Worm (Caenorhabditis elegans) whole organism, dauer: ENCODE data around the gene ltah-1.1.
"Not testable (repeated sequence)": the region's sequence is repeated elsewhere in the genome, so short reads cannot be mapped to it uniquely, and the experiment has no call there.

ENCODE experiments used
- unc-62 ChIP-seq: sonication (generic microtip); optimal IDR thresholded peaks from 2 replicates; lab custom pipeline; 2017; ENCODE audit warnings: missing biosample characterization, missing genetic modification reagents, missing genetic modification characterization

ltah-1.1 gene

DNA sequence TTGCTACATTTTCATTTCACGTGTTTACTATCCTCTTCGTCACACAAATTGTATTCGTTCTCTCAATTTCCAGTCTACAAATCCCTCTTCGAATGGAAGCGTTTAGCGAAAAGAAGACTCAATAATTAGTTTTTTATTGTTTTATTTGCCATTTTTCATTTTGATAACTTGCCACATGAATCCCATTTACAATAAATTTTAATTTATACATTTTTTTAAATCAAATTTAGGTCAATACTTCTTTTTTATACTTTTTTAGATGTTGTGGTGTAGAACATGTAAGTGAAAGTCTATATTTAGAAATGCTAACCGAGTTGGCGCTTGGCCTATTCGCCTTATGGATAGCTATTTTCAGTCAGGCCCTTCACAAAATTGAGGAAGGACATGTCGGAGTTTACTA lies 8.2 kb downstream of the ltah-1.1 start, which contains the start of gene erl-1:
Gene erl-1 (plus strand): TSS at position 301 of the 400 bp plus-strand sequence.
- TF ChIP-seq unc-62 = no peak

DNA sequence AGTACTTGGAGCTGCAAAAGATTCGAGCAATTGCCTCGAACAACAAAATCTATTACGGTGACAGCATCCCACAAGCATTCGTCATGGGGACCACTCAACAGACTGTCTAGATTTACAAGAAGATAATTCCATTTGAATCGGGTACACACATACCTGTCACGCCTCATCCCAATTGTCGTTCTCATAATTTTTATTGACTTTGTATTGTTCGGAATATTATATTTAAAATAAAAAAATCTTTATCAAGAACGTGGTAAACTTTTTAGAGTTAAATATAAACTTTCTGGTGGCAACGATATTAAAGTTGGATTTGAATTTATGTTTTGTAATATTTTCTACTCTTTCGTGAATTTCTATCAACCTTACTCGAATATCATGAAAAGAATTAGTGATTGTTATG lies 9.7 kb downstream of the ltah-1.1 start, which contains the start of gene C42C1.9:
Gene C42C1.9 (plus strand): TSS at position 301 of the 400 bp plus-strand sequence.
- TF ChIP-seq unc-62 = no peak

DNA sequence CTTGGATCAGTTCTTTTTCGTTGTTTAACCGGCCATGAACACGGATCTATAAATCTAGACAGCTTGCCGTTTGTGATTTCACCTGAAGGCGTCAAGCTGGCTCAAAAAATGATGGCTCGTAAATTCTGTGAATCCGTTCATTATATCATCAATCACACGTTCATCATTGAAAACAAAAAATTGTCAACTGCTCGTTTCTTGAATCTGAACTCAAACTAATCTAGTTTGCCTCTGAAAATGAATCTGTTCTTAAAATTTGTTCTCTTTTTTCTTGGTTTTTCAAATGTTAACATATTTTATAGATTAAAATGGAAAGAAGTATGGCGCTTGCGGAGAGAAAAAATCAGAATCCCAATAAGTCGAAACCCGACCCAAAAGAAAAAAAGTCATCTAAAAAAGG lies 11.3 kb downstream of the ltah-1.1 start, which contains the start of gene C42C1.8:
Gene C42C1.8 (plus strand): TSS at position 301 of the 400 bp plus-strand sequence.
- TF ChIP-seq unc-62 = no peak

DNA sequence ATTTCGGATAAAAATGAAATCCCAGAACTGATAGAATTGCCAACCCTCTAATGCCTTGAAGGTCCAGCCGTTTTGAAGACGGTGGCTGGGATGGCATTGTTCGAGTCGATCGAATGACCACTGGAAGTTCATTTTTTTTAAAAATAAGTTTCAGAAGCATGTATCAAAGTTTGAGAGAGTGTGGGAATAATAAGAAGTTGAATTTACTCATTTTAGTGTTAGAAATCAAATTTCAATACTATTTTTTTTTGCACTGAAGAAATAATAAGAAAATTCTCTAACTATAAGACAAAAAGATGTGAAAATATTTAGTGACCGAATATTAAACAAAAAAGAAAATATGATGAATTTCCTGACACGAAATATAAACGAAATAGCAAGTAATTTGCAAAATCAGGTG lies 21.7 kb downstream of the ltah-1.1 start, which contains the start of gene oac-59:
Gene oac-59 (minus strand): TSS at position 101 of the 400 bp plus-strand sequence.
- TF ChIP-seq unc-62 = no peak

DNA sequence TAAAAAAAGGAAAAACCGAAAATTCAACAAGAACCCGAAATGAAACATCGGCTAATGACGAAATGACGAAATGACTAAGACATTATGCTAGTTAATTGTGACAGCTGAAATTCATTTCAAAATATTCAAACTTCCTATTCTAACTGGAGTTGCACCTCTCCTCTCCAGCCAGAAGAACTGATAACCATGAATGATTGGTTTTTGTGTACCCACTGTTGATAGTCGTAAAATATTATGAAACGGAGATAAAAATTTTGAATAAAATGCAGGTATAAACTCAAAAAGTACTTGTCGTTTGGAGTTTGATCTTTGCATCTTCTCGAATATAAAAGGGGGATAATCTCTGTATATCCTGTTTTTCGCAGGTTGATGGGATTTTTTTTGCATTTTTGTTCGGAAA lies 23.5 kb downstream of the ltah-1.1 start:
- no peak for TF ChIP-seq unc-62

DNA sequence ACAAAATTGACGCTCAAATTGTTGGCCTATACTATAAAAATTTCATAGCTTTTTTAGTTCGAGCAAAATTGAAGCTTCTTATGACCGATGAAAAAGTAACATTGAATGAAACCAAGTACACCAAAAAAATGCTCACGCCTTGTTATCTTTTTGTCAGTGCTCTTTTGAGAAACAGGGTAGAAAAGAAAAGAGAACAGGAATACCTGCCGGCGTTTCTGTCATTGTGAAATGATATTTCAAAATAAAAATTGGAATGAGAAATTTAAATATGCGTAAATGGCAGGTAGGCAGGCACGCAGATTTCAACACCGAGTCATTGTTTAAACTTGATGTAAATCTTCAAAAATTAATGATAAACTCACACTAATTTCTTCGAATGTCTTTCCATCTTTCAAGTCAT lies 25.3 kb downstream of the ltah-1.1 start:
- TF ChIP-seq unc-62 = no peak

ce11 chrIV:12305956-12306355 lies 26.5 kb downstream of the ltah-1.1 start:
- no peak for TF ChIP-seq unc-62

- no peak for TF ChIP-seq unc-62
These were observed 28.3 kb downstream of the ltah-1.1 start, which contains the start of gene oac-57 for ce11 chrIV:12307720-12308119. Gene oac-57 (minus strand): TSS chrIV:12307820.

DNA sequence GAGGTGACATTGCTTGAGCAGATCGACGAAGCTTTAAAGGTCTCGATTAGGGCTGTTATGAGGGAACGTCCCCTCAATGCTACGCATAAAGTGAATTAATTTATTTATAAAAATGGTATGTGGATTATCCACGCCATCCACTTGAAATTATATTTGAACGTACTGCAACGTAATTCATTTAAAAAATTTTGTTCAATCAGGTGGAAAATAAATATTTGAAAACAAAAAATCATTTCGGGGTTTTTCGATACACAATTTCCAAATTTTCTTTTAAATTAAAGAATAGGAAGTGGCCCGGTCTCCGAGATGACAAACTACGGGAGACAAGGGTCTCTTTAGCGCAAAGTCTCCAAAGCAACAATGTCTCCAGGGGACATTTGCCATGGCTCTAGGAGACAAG lies 32.2 kb downstream of the ltah-1.1 start, which contains the start of gene oac-58:
Gene oac-58 (minus strand): TSS at position 101 of the 400 bp plus-strand sequence.
- no peak for TF ChIP-seq unc-62

DNA sequence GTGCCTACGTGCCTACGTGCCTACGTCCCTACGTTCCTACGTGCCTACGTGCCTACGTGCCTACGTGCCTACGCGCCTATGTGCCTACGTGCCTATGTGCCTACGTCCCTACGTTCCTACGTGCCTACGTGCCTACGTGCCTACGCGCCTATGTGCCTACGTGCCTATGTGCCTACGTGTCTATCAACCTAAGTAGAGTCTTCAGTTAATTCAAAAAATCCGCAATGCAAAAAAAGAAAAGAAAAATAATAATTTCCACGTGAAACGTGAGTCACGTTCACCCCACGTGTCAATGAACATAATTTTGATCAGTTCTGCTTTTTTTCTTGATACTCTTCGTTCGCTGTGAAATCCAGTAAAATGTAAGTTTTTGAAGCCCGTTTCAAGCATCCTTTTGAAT lies 47.5 kb downstream of the ltah-1.1 start, which contains the start of gene F19B6.3:
Gene F19B6.3 (plus strand): TSS at position 301 of the 400 bp plus-strand sequence.
- not testable (repeated sequence) for TF ChIP-seq unc-62

DNA sequence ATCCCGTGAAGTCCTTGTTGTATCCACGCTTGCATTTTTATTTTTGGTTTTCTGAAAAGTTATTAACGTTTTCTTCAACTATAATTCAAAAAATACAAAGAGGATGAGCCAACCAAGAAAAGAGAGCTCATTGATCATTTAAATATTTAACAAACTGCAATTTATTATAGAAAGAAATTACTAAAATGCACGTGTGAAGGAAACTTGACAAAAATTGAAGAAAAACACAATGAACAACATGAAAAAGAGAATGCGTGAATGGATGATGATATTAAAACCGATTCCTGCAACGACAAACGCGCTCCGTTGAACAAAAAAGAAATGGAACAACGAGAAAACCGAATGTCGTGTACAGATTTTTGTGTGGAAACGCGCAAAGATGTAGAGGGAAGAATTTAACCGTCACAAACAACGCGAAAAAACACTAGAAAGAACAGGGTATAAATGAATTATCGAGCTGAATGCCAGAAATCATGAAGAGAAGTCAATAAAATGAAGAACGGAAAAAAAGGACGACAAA lies 51.5 kb downstream of the ltah-1.1 start, which contains the start of gene ufd-1:
Gene ufd-1 (minus strand): TSS at position 51 of the 520 bp plus-strand sequence.
- TF ChIP-seq unc-62 = no peak
